Fruit fly (Drosophila melanogaster) whole organism, wandering third instar larva: Measurements from ENCODE around the gene SmydA-9.

ENCODE experiments used
- Abd-B ChIP-seq: fragments of >200 bp; optimal IDR thresholded peaks from 2 replicates; lab custom pipeline; 2017; ENCODE audit warnings: missing biosample characterization, missing genetic modification characterization
- CG32264 ChIP-seq: fragments of 200-800 bp; sonication (Bioruptor generic); optimal IDR thresholded peaks from 2 replicates; lab custom pipeline; 2016; ENCODE audit warnings: missing biosample characterization, missing genetic modification characterization
- CG9705 ChIP-seq: fragments of 200-800 bp; sonication (Bioruptor generic); optimal IDR thresholded peaks from 2 replicates; lab custom pipeline; 2018; ENCODE audit warnings: missing biosample characterization, mild to moderate bottlenecking, missing genetic modification characterization
- CrebA ChIP-seq: fragments of 200-800 bp; sonication (Bioruptor generic); optimal IDR thresholded peaks from 2 replicates; lab custom pipeline; 2016; ENCODE audit warnings: missing biosample characterization, mild to moderate bottlenecking, missing genetic modification characterization, borderline replicate concordance
- Dfd ChIP-seq: fragments of >200 bp; optimal IDR thresholded peaks from 2 replicates; lab custom pipeline; 2017; ENCODE audit warnings: missing biosample characterization, missing genetic modification characterization
- GATAd ChIP-seq: sonication (Bioruptor generic); optimal IDR thresholded peaks from 2 replicates; lab custom pipeline; 2016; ENCODE audit warnings: missing biosample characterization, missing genetic modification characterization
- HLH106 ChIP-seq: fragments of 200-800 bp; optimal IDR thresholded peaks from 3 replicates; lab custom pipeline; 2019; ENCODE audit warnings: missing biosample characterization, mild to moderate bottlenecking, missing genetic modification characterization, moderate library complexity
- Hnf4 ChIP-seq: fragments of 200-800 bp; sonication (Bioruptor generic); optimal IDR thresholded peaks from 2 replicates; lab custom pipeline; 2016; ENCODE audit warnings: missing biosample characterization, mild to moderate bottlenecking, missing genetic modification characterization
- Jra ChIP-seq: sonication (Bioruptor generic); optimal IDR thresholded peaks from 2 replicates; lab custom pipeline; 2016; ENCODE audit warnings: missing biosample characterization, missing genetic modification characterization
- Mio ChIP-seq: sonication (Bioruptor generic); optimal IDR thresholded peaks from 2 replicates; lab custom pipeline; 2016; ENCODE audit warnings: missing biosample characterization, missing genetic modification characterization
- Myc ChIP-seq: fragments of >200 bp; optimal IDR thresholded peaks from 2 replicates; lab custom pipeline; 2017
- N ChIP-seq: fragments of >200 bp; optimal IDR thresholded peaks from 2 replicates; lab custom pipeline; 2018; ENCODE audit warnings: missing biosample characterization, missing external identifiers, missing genetic modification characterization
- OdsH ChIP-seq: fragments of 200-800 bp; sonication (Bioruptor generic); optimal IDR thresholded peaks from 2 replicates; lab custom pipeline; 2016; ENCODE audit warnings: missing biosample characterization, mild to moderate bottlenecking, missing genetic modification characterization
- Rel ChIP-seq, 2 experiments: fragments of 200-800 bp; sonication (Bioruptor generic) in 1 of 2; optimal IDR thresholded peaks; 2 replicates in 1 of 2; 3 replicates in 1 of 2; lab custom pipeline; 2016 to 2019; ENCODE audit warnings: mild to moderate bottlenecking in 2 of 2, missing biosample characterization in 2 of 2, missing genetic modification characterization in 2 of 2, moderate library complexity in 1 of 2
- Sp1 ChIP-seq: fragments of 200-800 bp; sonication (Bioruptor generic); optimal IDR thresholded peaks from 3 replicates; lab custom pipeline; 2019; ENCODE audit warnings: missing biosample characterization, mild to moderate bottlenecking, missing genetic modification characterization, moderate library complexity
- Vsx2 ChIP-seq: fragments of 200-300, 225-300 bp; sonication (Bioruptor generic); optimal IDR thresholded peaks from 2 replicates; lab custom pipeline; 2018; ENCODE audit warnings: missing biosample characterization, missing genetic modification characterization; ENCODE audit not compliant: partially characterized antibody
- br ChIP-seq: fragments of 200-800 bp; sonication (Bioruptor generic); optimal IDR thresholded peaks from 2 replicates; lab custom pipeline; 2016; ENCODE audit warnings: missing biosample characterization, missing genetic modification characterization
- brk ChIP-seq: fragments of 200-800 bp; sonication (Bioruptor generic); optimal IDR thresholded peaks from 2 replicates; lab custom pipeline; 2016; ENCODE audit warnings: missing biosample characterization, mild to moderate bottlenecking, missing genetic modification characterization
- dl ChIP-seq, 2 experiments: fragments of 175-275, 200-275 bp in 1 of 2; fragments of 200-275 bp in 1 of 2; sonication (Bioruptor generic); optimal IDR thresholded peaks; lab custom pipeline; 2018; ENCODE audit warnings: mild to moderate bottlenecking in 2 of 2, missing biosample characterization in 2 of 2, missing genetic modification characterization in 2 of 2, moderate library complexity in 2 of 2; ENCODE audit not compliant: partially characterized antibody in 2 of 2, insufficient read depth in 1 of 2
- dmrt93B ChIP-seq: fragments of 200-800 bp; sonication (Bioruptor generic); optimal IDR thresholded peaks from 2 replicates; lab custom pipeline; 2018; ENCODE audit warnings: missing biosample characterization, mild to moderate bottlenecking, missing genetic modification characterization
- dsf ChIP-seq: sonication (Bioruptor generic); optimal IDR thresholded peaks from 2 replicates; lab custom pipeline; 2016; ENCODE audit warnings: missing biosample characterization, missing genetic modification characterization, borderline replicate concordance
- ey ChIP-seq: fragments of 200-800 bp; sonication (Bioruptor generic); optimal IDR thresholded peaks from 2 replicates; lab custom pipeline; 2016; ENCODE audit warnings: missing biosample characterization, missing genetic modification characterization
- foxo ChIP-seq, 2 experiments: fragments of 200-800 bp; sonication (Bioruptor generic); optimal IDR thresholded peaks; 2 replicates in 1 of 2; 3 replicates in 1 of 2; lab custom pipeline; 2016 to 2017; ENCODE audit warnings: missing biosample characterization in 2 of 2, missing genetic modification characterization in 2 of 2
- fru ChIP-seq: fragments of 200-800 bp; sonication (Bioruptor generic); optimal IDR thresholded peaks from 3 replicates; lab custom pipeline; 2016; ENCODE audit warnings: missing biosample characterization, mild to moderate bottlenecking, missing genetic modification characterization
- h ChIP-seq: fragments of 200-800 bp; sonication (Bioruptor generic); optimal IDR thresholded peaks from 3 replicates; lab custom pipeline; 2016; ENCODE audit warnings: missing biosample characterization, mild to moderate bottlenecking, missing genetic modification characterization
- pan ChIP-seq: fragments of >200 bp; optimal IDR thresholded peaks from 2 replicates; lab custom pipeline; 2017
- psq ChIP-seq: fragments of 200-800 bp; sonication (Bioruptor generic); optimal IDR thresholded peaks from 3 replicates; lab custom pipeline; 2017; ENCODE audit warnings: missing biosample characterization, mild to moderate bottlenecking, missing genetic modification characterization, moderate library complexity
- rgr ChIP-seq: fragments of 200-800 bp; sonication (Bioruptor generic); optimal IDR thresholded peaks from 3 replicates; lab custom pipeline; 2016; ENCODE audit warnings: missing biosample characterization, mild to moderate bottlenecking, missing genetic modification characterization
- sage ChIP-seq: fragments of 200-800 bp; sonication (Bioruptor generic); optimal IDR thresholded peaks from 2 replicates; lab custom pipeline; 2016; ENCODE audit warnings: missing biosample characterization, mild to moderate bottlenecking, missing genetic modification characterization
- sv ChIP-seq: fragments of 200-800 bp; sonication (Bioruptor generic); optimal IDR thresholded peaks from 3 replicates; lab custom pipeline; 2016; ENCODE audit warnings: missing biosample characterization, missing genetic modification characterization
- tai ChIP-seq: sonication (Bioruptor generic); optimal IDR thresholded peaks from 2 replicates; lab custom pipeline; 2016; ENCODE audit warnings: missing biosample characterization, missing genetic modification characterization
- usp ChIP-seq: fragments of >200 bp; optimal IDR thresholded peaks from 2 replicates; lab custom pipeline; 2017; ENCODE audit warnings: missing biosample characterization, missing genetic modification characterization
- woc ChIP-seq: sonication (Bioruptor generic); optimal IDR thresholded peaks from 2 replicates; lab custom pipeline; 2016; ENCODE audit warnings: missing biosample characterization, mild to moderate bottlenecking, missing genetic modification characterization

The SmydA-9 gene

DNA sequence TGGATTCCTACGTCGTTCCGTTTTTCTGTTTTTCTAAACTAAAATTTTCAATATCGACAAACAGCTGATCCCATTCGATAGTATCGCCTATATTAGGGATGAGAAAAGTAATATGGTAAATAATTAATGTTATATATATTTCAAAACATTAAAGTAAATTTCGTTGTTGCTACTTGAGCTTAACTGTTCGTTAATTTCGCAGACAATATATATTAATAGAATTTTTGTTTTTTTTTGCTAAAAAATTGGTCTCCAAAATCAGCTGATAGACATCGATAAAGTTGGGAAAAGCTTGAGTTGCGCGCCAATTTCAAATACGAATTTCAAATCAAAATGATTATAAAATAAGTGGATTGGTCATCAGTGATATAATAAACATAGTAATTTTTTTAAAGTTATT is 14.3 kb downstream of the SmydA-9 start, which contains the start of gene CG12118 (continued):
- TF ChIP-seq Rel (GFP tag; optimal IDR thresholded peaks at IDR 0.05; lab: Kevin White, UChicago) (no peak), Rel (tag; optimal IDR thresholded peaks at IDR 0.05; lab: Kevin White, UChicago) (peak; percentile 37), br (GFP tag; lab: Kevin White, UChicago) (peak; percentile 63), CrebA (no peak), GATAd (GFP tag; lab: Kevin White, UChicago) (no peak), psq (GFP tag; lab: Kevin White, UChicago) (peak; percentile 73), foxo (GFP tag; optimal IDR thresholded peaks at IDR 0.05; lab: Kevin White, UChicago) (peak in 1 of 2 experiments; percentile 83), Mio (GFP tag; lab: Kevin White, UChicago) (no peak), tai (GFP tag; lab: Kevin White, UChicago) (no peak), brk (GFP tag; lab: Kevin White, UChicago) (no peak)

DNA sequence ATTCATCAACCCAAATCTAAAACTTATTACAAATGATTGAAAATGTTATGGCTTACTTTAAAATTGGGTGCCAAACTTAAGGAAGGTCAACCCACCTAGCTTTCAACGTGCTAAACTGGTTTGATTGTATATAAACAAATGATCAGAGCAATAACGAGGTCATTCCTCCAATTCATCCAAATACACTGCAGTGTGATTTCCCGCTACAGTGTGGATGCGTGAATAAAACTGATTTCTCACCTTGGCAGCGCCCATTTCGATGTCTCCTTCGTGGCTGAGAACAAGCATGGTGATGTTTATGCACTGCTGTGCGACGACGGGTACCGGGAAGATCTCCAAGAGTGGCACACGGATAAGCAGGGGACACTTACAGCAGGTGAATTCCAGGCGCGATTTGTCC is 15.4 kb downstream of the SmydA-9 start:
- TF ChIP-seq Myc (lab: Kevin White, UChicago), result no peak
- no peak for TF ChIP-seq tai (GFP tag; lab: Kevin White, UChicago)
- TF ChIP-seq Rel (GFP tag; optimal IDR thresholded peaks at IDR 0.05; lab: Kevin White, UChicago), result no peak
- TF ChIP-seq Rel (tag; optimal IDR thresholded peaks at IDR 0.05; lab: Kevin White, UChicago), result peak; percentile 92
- TF ChIP-seq brk (GFP tag; lab: Kevin White, UChicago), result no peak
- TF ChIP-seq sage, result no peak
- no peak for TF ChIP-seq br (GFP tag; lab: Kevin White, UChicago)

DNA sequence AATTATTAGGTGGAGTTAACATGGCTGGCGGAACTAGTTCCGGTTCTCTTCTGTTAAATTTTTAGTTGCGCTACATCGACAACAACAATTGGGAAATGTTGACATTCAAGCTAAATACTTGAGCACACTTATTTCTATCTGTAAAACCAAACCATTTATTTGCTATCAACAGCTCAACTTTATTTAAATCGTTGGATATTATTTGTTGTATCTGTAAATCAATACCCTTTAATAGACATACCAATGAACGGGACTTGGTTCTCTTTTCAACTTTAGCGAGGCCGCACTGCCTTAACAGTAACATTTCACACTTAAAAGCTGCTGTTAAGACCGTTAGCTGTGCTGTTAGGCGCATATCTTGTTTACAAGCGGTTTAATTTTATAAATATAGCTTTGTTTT is 17.1 kb downstream of the SmydA-9 start, which contains the start of gene CG12106:
TSS of gene CG12106 (plus strand) at position 295 of the 400 bp plus-strand sequence.
- TF ChIP-seq Mio (GFP tag; lab: Kevin White, UChicago), result no peak
- TF ChIP-seq rgr (GFP tag; lab: Kevin White, UChicago), result peak; percentile 58
- TF ChIP-seq sage, result no peak
- TF ChIP-seq Hnf4 (GFP tag; lab: Kevin White, UChicago), result peak; percentile 54
- no peak for TF ChIP-seq GATAd (GFP tag; lab: Kevin White, UChicago)
- peak; percentile 52 for TF ChIP-seq ey (GFP tag; lab: Kevin White, UChicago)
- no peak for TF ChIP-seq Myc (lab: Kevin White, UChicago)
- peak; percentile 54 for TF ChIP-seq Sp1 (GFP tag; lab: Kevin White, UChicago)
- peak; percentile 34 for TF ChIP-seq dmrt93B (GFP tag; lab: Kevin White, UChicago)
- TF ChIP-seq Jra, result no peak
- TF ChIP-seq HLH106, result peak; percentile 75
- no peak for TF ChIP-seq Rel (GFP tag; optimal IDR thresholded peaks at IDR 0.05; lab: Kevin White, UChicago)
- TF ChIP-seq Rel (tag; optimal IDR thresholded peaks at IDR 0.05; lab: Kevin White, UChicago), result peak; percentile 7
- TF ChIP-seq psq (GFP tag; lab: Kevin White, UChicago), result peak; percentile 8
- no peak for TF ChIP-seq tai (GFP tag; lab: Kevin White, UChicago)
- TF ChIP-seq N (GFP tag; lab: Kevin White, UChicago), result no peak
- TF ChIP-seq pan (lab: Kevin White, UChicago), result no peak
- peak; percentile 58 for TF ChIP-seq br (GFP tag; lab: Kevin White, UChicago)
- TF ChIP-seq Vsx2 (GFP tag; lab: Kevin White, UChicago), result no peak
- TF ChIP-seq fru (GFP tag; lab: Kevin White, UChicago), result peak; percentile 53
- TF ChIP-seq h (GFP tag; lab: Kevin White, UChicago), result peak; percentile 48
- TF ChIP-seq foxo (GFP tag; optimal IDR thresholded peaks at IDR 0.05; lab: Kevin White, UChicago), result peak in 1 of 2 experiments; percentile 63
- TF ChIP-seq CG9705 (GFP tag; lab: Kevin White, UChicago), result peak; percentile 49
- TF ChIP-seq woc (GFP tag; lab: Kevin White, UChicago), result peak; percentile 61

DNA sequence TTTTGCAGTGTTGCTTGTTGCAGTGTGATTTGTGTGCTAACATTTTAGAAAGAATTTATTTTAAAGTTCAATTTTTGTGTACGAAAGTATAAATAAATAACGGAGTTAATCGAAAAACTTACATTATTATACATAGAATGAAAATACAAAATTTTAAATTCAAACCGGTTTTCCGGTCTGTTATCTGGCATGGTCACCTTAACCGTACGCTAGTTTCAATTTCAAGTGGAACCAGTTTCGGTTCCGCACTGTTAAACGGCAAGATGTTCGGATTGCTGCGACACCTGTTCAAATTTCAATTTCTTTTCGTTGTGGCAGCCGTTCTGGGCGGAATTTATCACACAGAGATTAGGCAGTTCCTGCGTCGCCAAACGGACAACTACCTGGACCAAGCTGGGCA is 18.3 kb downstream of the SmydA-9 start, which contains the start of gene CG12056:
TSS of gene CG12056 (plus strand) at position 241 of the 400 bp plus-strand sequence.
- TF ChIP-seq br (GFP tag; lab: Kevin White, UChicago), result no peak
- TF ChIP-seq N (GFP tag; lab: Kevin White, UChicago), result no peak
- TF ChIP-seq dl (GFP tag; optimal IDR thresholded peaks at IDR 0.05; lab: Kevin White, UChicago; ENCODE audit: insufficient read depth in 1 of 2, partially characterized antibody in 2 of 2), result no peak
- no peak for TF ChIP-seq OdsH (GFP tag; lab: Kevin White, UChicago)
- TF ChIP-seq Mio (GFP tag; lab: Kevin White, UChicago), result no peak
- TF ChIP-seq sv (GFP tag; lab: Kevin White, UChicago), result no peak
- no peak for TF ChIP-seq CG32264
- TF ChIP-seq dsf (GFP tag; lab: Kevin White, UChicago), result no peak
- TF ChIP-seq Abd-B, result no peak
- TF ChIP-seq usp, result no peak
- no peak for TF ChIP-seq Dfd (GFP tag; lab: Kevin White, UChicago)
- no peak for TF ChIP-seq psq (GFP tag; lab: Kevin White, UChicago)
- no peak for TF ChIP-seq tai (GFP tag; lab: Kevin White, UChicago)
- no peak for TF ChIP-seq fru (GFP tag; lab: Kevin White, UChicago)
- no peak for TF ChIP-seq dmrt93B (GFP tag; lab: Kevin White, UChicago)
- no peak for TF ChIP-seq Hnf4 (GFP tag; lab: Kevin White, UChicago)
- TF ChIP-seq foxo (GFP tag; optimal IDR thresholded peaks at IDR 0.05; lab: Kevin White, UChicago), result no peak
- TF ChIP-seq Vsx2 (GFP tag; lab: Kevin White, UChicago), result no peak
- TF ChIP-seq, all 38 proteins: peak for 0
